Fruit fly (Drosophila melanogaster): ENCODE data around the gene qm.

DNA sequence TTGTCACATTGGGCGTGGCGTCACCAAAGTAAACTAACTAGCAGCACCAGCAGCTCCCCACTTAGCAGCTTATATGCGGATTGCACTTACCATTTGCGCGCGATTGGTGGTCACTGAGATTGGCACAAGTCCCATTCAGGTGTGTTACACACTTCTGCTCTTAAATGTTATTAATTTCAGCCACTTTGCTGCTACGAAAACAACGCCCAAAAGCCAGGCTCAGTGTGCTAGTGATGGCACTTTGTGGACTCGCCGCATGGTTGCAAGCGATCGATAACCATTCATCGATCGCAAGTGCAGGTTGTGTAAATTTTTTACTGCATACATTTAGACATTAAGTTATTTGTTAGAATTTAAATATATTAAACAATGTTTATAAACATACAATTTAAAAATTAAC is 13.1 kb upstream of the qm start, which contains the start of the genes wrm1 and wrm2:
- TF ChIP-seq pad (GFP tag; optimal IDR thresholded peaks at IDR 0.05) = no peak
- TF ChIP-seq Crg-1 (GFP tag; optimal IDR thresholded peaks at IDR 0.05) = no peak
- TF ChIP-seq CG11617 (GFP tag; optimal IDR thresholded peaks at IDR 0.05) = no peak
- TF ChIP-seq tj (GFP tag; optimal IDR thresholded peaks at IDR 0.05) = no peak
- no peak for TF ChIP-seq Hr96 (GFP tag; optimal IDR thresholded peaks at IDR 0.05)
- no peak for TF ChIP-seq CG12768 (GFP tag; optimal IDR thresholded peaks at IDR 0.05)
- TF ChIP-seq CG14711 (tag; optimal IDR thresholded peaks at IDR 0.05) = peak; percentile 5
- TF ChIP-seq Clk (GFP tag; optimal IDR thresholded peaks at IDR 0.05) = no peak
- TF ChIP-seq Mnt (GFP tag; optimal IDR thresholded peaks at IDR 0.05) = peak; percentile 55

Measured in whole organism, adult.